Worm (Caenorhabditis elegans): ENCODE measurements around the gene ZK455.5.

DNA sequence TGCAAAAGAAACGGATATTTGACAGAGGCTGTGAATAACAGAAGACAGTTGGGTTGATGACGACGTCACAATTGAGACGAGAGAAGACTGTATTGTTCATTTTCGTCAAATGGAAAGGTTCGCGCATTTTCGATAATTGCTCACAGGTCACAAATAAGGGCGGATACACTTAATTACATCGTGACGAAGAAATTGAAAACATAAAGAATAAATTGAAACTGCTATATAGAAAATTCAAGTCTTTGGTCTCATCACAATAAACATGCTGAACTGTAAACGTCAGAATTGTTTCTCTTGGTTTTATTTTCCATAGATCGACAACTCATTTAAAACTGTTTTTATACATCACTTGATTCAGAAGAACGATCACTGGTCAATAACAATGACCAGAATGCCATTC is at the start of gene ZK455.5:
- TF ChIP-seq W03F9.2 (tag; optimal IDR thresholded peaks at IDR 0.05) (no peak), him-1 (tag; optimal IDR thresholded peaks at IDR 0.05) (no peak)
